Worm (Caenorhabditis elegans): ENCODE data around the gene Y22F5A.11.

Gene Y22F5A.11

DNA sequence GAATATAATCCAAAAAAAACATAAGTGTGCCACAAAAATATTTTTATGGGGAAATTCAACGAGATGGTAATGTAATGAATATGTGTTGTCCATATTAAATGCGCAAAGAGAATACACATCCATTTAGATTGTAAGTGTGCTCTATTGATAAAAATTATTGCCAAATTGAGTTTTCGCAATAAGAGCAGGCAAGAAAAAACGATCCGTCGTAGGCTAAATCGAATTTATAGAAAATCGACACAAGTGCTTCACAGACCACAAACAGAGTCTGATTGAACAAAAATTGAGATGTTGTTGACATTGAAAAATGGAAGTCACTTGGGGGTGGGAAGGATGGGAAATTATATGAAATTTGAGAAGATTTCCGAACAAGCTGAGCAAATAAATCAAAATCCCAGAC lies 10.4 kb downstream of the Y22F5A.11 start:
- TF ChIP-seq hnd-1 (tag; optimal IDR thresholded peaks at IDR 0.05) (no peak), hmbx-1 (tag; optimal IDR thresholded peaks at IDR 0.05) (no peak), ama-1 (optimal IDR thresholded peaks at IDR 0.05) (no peak), tbx-37 (GFP tag; conservative IDR thresholded peaks at IDR 0.05) (no peak), pes-1 (GFP tag; IDR thresholded peaks at IDR 0.05) (no peak), scrt-1 (GFP tag; IDR thresholded peaks at IDR 0.05) (no peak), sea-1 (GFP tag; conservative IDR thresholded peaks at IDR 0.05) (no peak), aly-1 (tag; optimal IDR thresholded peaks at IDR 0.05) (no peak), B0310.2 (tag; optimal IDR thresholded peaks at IDR 0.05) (no peak), ets-7 (tag; optimal IDR thresholded peaks at IDR 0.05) (no peak), tbx-11 (GFP tag; IDR thresholded peaks at IDR 0.05) (no peak), F13C5.2 (tag; optimal IDR thresholded peaks at IDR 0.05) (no peak), ceh-13 (GFP tag; optimal IDR thresholded peaks at IDR 0.05) (no peak), tra-4 (tag; optimal IDR thresholded peaks at IDR 0.05) (no peak), hmg-4 (GFP tag; optimal IDR thresholded peaks at IDR 0.05) (no peak), flt-1 (GFP tag; IDR thresholded peaks at IDR 0.05) (no peak)

DNA sequence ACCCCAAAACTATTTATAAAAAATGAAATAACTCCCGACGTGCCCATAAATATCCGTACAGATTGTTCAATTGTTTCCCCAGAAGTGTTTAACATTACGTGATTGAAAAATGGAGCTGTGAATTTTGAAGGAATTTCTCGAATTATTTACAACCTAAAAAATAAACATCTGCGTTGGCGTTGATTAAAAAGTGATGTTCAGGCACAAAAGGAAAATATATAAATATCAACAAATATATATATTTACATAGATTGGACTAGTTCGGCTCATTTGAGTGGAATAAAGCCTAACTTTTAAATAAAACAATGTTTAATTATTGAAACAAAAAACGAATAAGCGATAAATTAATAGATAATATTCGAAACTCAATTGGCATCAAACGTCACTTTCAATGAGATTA lies 15.0 kb downstream of the Y22F5A.11 start, which contains the start of gene sri-18:
Gene sri-18, minus strand, starts transcription at position 101 of the 400 bp plus-strand sequence.
- no peak for TF ChIP-seq sea-1 (GFP tag; conservative IDR thresholded peaks at IDR 0.05)
- TF ChIP-seq tbx-11 (GFP tag; IDR thresholded peaks at IDR 0.05) = no peak
- no peak for TF ChIP-seq ets-7 (tag; optimal IDR thresholded peaks at IDR 0.05)
- no peak for TF ChIP-seq tra-4 (tag; optimal IDR thresholded peaks at IDR 0.05)
- no peak for TF ChIP-seq hnd-1 (tag; optimal IDR thresholded peaks at IDR 0.05)
- no peak for TF ChIP-seq B0310.2 (tag; optimal IDR thresholded peaks at IDR 0.05)
- TF ChIP-seq flt-1 (GFP tag; IDR thresholded peaks at IDR 0.05) = no peak
- no peak for TF ChIP-seq hmbx-1 (tag; optimal IDR thresholded peaks at IDR 0.05)
- TF ChIP-seq F13C5.2 (tag; optimal IDR thresholded peaks at IDR 0.05) = no peak
- no peak for TF ChIP-seq aly-1 (tag; optimal IDR thresholded peaks at IDR 0.05)
- no peak for TF ChIP-seq tbx-37 (GFP tag; conservative IDR thresholded peaks at IDR 0.05)
- TF ChIP-seq pes-1 (GFP tag; IDR thresholded peaks at IDR 0.05) = no peak
- no peak for TF ChIP-seq hmg-4 (GFP tag; optimal IDR thresholded peaks at IDR 0.05)
- TF ChIP-seq ama-1 (optimal IDR thresholded peaks at IDR 0.05) = no peak
- TF ChIP-seq ceh-36 (tag; optimal IDR thresholded peaks at IDR 0.05) = no peak

DNA sequence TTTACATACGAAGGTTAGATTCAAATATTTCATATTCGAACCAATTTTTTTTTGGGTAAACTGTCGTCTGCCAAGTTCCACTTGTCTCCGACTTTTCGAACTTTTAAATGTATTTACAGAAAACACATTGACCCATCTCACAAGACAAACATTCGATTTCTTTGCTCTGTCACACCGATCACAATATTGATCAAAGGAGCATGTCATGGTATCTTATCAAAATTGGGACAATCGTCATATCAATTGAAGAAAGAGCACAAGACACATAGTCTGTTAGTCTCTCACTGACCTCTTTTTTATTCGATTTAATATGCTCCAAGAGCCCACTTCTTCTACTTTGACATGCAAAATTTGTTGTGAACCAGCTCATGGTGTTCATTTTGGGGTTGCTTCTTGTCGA lies 19.4 kb downstream of the Y22F5A.11 start, which contains the start of gene nhr-232:
Gene nhr-232, plus strand, starts transcription at position 121 of the 400 bp plus-strand sequence.
- TF ChIP-seq B0310.2 (tag; optimal IDR thresholded peaks at IDR 0.05) = no peak
- TF ChIP-seq hmbx-1 (tag; optimal IDR thresholded peaks at IDR 0.05) = no peak

DNA sequence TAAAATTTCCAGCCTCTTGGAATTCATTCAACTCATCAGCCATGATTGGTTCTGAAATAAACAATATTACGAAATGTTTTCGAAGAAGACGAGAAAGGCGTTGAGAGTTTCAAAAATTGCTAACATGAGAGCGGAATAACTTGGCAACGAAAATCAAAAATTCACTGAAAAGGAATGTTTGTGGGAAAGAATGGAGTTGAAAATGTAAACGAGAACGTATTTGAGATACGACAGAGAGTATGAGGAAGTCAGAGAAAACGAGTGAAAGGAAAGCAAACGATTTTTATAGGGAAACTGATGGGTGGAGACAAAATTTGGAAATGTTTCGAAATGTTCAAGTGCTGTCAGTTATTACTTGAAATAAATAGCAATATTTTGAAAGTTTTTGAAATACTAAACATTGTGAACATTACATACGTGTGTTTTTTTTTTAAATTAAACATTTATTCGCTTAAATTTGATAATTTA lies 20.4 kb downstream of the Y22F5A.11 start, which contains the start of gene rop-1:
Gene rop-1, minus strand, starts transcription at position 51 of the 468 bp plus-strand sequence.
- TF ChIP-seq tra-4 (tag; optimal IDR thresholded peaks at IDR 0.05) (no peak), hmg-4 (GFP tag; optimal IDR thresholded peaks at IDR 0.05) (no peak), ceh-36 (tag; optimal IDR thresholded peaks at IDR 0.05) (no peak), F13C5.2 (tag; optimal IDR thresholded peaks at IDR 0.05) (no peak), tbx-37 (GFP tag; conservative IDR thresholded peaks at IDR 0.05) (no peak), sea-1 (GFP tag; conservative IDR thresholded peaks at IDR 0.05) (no peak)

DNA sequence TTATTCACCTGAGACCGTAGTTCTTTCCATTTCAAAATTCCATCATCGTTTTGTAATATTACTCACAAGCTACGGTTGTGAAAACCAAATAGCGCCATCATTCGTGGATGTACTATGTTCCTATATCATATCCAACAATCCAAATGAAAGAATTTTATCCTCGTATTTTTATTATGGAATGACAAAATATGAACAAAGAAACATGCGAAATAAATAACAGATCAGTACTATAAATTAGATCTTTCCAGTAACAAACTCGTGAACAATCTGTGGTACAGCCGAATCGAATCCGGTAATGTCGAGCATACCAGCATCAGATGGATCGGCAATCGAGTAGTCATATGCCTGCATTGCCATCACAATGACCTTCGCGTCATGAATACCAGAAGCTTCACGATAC lies 22.8 kb downstream of the Y22F5A.11 start:
- TF ChIP-seq hmg-4 (GFP tag; optimal IDR thresholded peaks at IDR 0.05) (no peak), tra-4 (tag; optimal IDR thresholded peaks at IDR 0.05) (no peak), hmbx-1 (tag; optimal IDR thresholded peaks at IDR 0.05) (no peak), sea-1 (GFP tag; conservative IDR thresholded peaks at IDR 0.05) (no peak), ceh-13 (GFP tag; optimal IDR thresholded peaks at IDR 0.05) (no peak), pes-1 (GFP tag; IDR thresholded peaks at IDR 0.05) (no peak), ama-1 (optimal IDR thresholded peaks at IDR 0.05) (no peak), hnd-1 (tag; optimal IDR thresholded peaks at IDR 0.05) (no peak), B0310.2 (tag; optimal IDR thresholded peaks at IDR 0.05) (no peak), ceh-36 (tag; optimal IDR thresholded peaks at IDR 0.05) (no peak), tbx-37 (GFP tag; conservative IDR thresholded peaks at IDR 0.05) (no peak), scrt-1 (GFP tag; IDR thresholded peaks at IDR 0.05) (no peak), F13C5.2 (tag; optimal IDR thresholded peaks at IDR 0.05) (no peak), flt-1 (GFP tag; IDR thresholded peaks at IDR 0.05) (no peak), tbx-11 (GFP tag; IDR thresholded peaks at IDR 0.05) (no peak), aly-1 (tag; optimal IDR thresholded peaks at IDR 0.05) (no peak), ets-7 (tag; optimal IDR thresholded peaks at IDR 0.05) (no peak)

DNA sequence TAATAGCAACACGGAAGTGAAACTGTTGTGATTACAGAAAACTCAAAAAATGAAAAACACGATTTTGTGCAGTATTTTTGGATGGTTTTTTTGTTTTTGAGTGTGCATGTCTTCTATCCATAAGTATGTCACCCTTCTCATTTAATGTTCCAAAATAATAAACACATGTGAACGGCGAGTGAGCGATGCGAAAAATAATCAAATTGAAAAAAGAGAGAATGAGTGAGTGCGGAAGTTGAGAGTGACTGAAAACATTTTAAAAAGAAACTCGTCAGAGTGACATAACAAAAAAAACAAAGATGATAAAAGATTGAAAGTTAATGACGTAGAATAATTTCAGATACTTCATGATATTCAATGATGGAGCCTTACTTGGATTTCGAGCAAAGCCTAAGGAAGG lies 25.9 kb downstream of the Y22F5A.11 start:
- TF ChIP-seq scrt-1 (GFP tag; IDR thresholded peaks at IDR 0.05) (no peak), sea-1 (GFP tag; conservative IDR thresholded peaks at IDR 0.05) (no peak), tra-4 (tag; optimal IDR thresholded peaks at IDR 0.05) (no peak), F13C5.2 (tag; optimal IDR thresholded peaks at IDR 0.05) (no peak), tbx-11 (GFP tag; IDR thresholded peaks at IDR 0.05) (no peak)

DNA sequence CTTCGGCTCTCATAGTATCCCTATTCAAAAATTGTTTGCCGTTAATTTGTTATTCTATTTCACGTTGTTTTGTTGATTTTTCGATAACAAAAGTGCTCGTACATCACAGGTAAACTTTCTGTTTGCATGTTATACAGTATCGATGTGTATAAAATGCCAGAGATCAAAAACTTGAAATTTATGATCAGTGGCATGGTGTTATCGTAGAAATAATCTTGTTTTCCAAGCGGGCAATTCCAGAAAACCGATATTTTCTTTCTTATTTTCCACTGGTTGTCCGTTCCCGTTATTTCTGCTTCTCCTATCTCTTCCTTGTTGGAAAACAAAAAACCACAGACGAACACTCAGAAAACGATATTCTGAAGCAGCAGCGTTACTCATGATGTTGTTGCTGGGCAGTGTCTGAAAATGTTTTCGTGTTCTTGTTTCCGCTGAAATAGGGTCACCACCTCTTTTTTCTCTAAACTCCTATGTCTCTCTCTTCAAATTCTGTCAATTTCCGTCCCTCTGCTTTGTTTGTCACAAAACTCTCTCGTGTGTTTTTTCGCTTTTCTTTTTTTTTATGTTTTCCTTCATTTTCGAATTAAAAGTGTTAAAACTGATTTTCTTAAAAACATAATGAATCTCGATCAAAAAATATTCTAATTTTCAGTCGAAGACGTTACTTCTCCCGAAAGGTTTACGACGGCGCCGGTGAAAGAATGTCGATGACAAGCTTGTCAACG lies 27.0 kb downstream of the Y22F5A.11 start, which contains the start of gene akt-1:
Gene akt-1, plus strand, starts transcription at position 651 of the 725 bp plus-strand sequence.
- TF ChIP-seq hmbx-1 (tag; optimal IDR thresholded peaks at IDR 0.05) (no peak), pes-1 (GFP tag; IDR thresholded peaks at IDR 0.05) (no peak), flt-1 (GFP tag; IDR thresholded peaks at IDR 0.05) (no peak), tbx-37 (GFP tag; conservative IDR thresholded peaks at IDR 0.05) (no peak), scrt-1 (GFP tag; IDR thresholded peaks at IDR 0.05) (no peak), tbx-11 (GFP tag; IDR thresholded peaks at IDR 0.05) (no peak), aly-1 (tag; optimal IDR thresholded peaks at IDR 0.05) (no peak), hmg-4 (GFP tag; optimal IDR thresholded peaks at IDR 0.05) (no peak), ama-1 (optimal IDR thresholded peaks at IDR 0.05) (no peak), ets-7 (tag; optimal IDR thresholded peaks at IDR 0.05) (no peak), ceh-13 (GFP tag; optimal IDR thresholded peaks at IDR 0.05) (no peak), F13C5.2 (tag; optimal IDR thresholded peaks at IDR 0.05) (no peak), ceh-36 (tag; optimal IDR thresholded peaks at IDR 0.05) (no peak), hnd-1 (tag; optimal IDR thresholded peaks at IDR 0.05) (no peak), sea-1 (GFP tag; conservative IDR thresholded peaks at IDR 0.05) (no peak), B0310.2 (tag; optimal IDR thresholded peaks at IDR 0.05) (no peak), tra-4 (tag; optimal IDR thresholded peaks at IDR 0.05) (no peak)
